Worm (Caenorhabditis elegans): ENCODE results near the gene F57A8.7.

DNA sequence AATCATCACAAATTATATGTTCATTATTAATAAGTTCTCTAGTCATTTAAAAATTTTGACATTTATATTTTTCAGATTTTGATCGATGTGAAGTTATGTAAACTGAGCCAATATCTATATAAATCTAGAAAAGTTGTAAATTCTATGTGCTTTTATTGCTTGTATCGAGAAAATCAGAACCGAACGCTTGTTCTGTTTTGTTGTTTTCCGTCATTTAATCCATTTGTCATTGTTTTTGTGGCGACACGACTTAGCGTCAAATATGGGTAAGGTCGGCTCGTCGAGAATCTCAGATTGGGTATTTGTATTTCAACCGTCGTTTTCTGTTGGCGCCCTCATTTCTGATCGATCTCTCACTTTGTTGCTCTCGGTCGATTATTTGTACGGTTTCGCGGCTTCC, 38.8 kb downstream of the F57A8.7 start, which contains the start of gene cht-5:
- TF ChIP-seq dpff-1 (tag; optimal IDR thresholded peaks at IDR 0.05) (no peak), repo-1 (tag; optimal IDR thresholded peaks at IDR 0.05) (no peak), tbp1 (GFP tag; optimal IDR thresholded peaks at IDR 0.05) (no peak), somi-1 (GFP tag; optimal IDR thresholded peaks at IDR 0.05) (no peak)
